Worm (Caenorhabditis elegans) whole organism, L1 larva: ENCODE results near the gene K03H1.9.

Experiments
- C04F5.9 ChIP-seq: sonication (generic microtip); optimal IDR thresholded peaks from 2 replicates; lab custom pipeline; 2016; ENCODE audit warnings: missing genetic modification characterization, missing compliant biosample characterization
- C16A3.4 ChIP-seq: fragments of 150-350 bp; optimal IDR thresholded peaks from 2 replicates; lab custom pipeline; 2014; ENCODE audit warnings: missing biosample characterization, missing genetic modification characterization
- alr-1 ChIP-seq: fragments of 200-800 bp; sonication (Bioruptor generic); optimal IDR thresholded peaks from 2 replicates; lab custom pipeline; 2018; ENCODE audit warnings: borderline replicate concordance, mild to moderate bottlenecking, missing genetic modification characterization, missing compliant biosample characterization
- aly-2 ChIP-seq: fragments of 150-350 bp; optimal IDR thresholded peaks from 2 replicates; lab custom pipeline; 2014; ENCODE audit warnings: missing biosample characterization, missing genetic modification characterization
- ama-1 ChIP-seq: fragments of 150-350 bp; optimal IDR thresholded peaks from 2 replicates; lab custom pipeline; 2014
- blmp-1 ChIP-seq: fragments of 150-350 bp; optimal IDR thresholded peaks from 2 replicates; lab custom pipeline; 2014; ENCODE audit warnings: missing biosample characterization, missing genetic modification characterization
- ceh-63 ChIP-seq: fragments of 200-800 bp; sonication (Bioruptor generic); optimal IDR thresholded peaks from 2 replicates; lab custom pipeline; 2018; ENCODE audit warnings: mild to moderate bottlenecking, missing genetic modification characterization, missing compliant biosample characterization
- ceh-88 ChIP-seq: fragments of 200-800 bp; sonication (Bioruptor generic); IDR thresholded peaks from 2 replicates; pipeline ENCODE4 v1.3.6; 2022; ENCODE audit warnings: missing genetic modification characterization, missing compliant biosample characterization
- ceh-90 ChIP-seq: sonication (generic microtip); optimal IDR thresholded peaks from 2 replicates; lab custom pipeline; 2016; ENCODE audit warnings: missing genetic modification characterization, missing compliant biosample characterization
- egl-13 ChIP-seq: sonication (generic microtip); optimal IDR thresholded peaks from 2 replicates; lab custom pipeline; 2016; ENCODE audit warnings: missing genotype, missing genetic modification reagents, missing genetic modification characterization, missing compliant biosample characterization
- egl-27 ChIP-seq, 2 experiments: fragments of 150-350 bp in 1 of 2; sonication (generic microtip); optimal IDR thresholded peaks; 3 replicates each; lab custom pipeline; 2017 to 2018; ENCODE audit warnings: missing biosample characterization in 2 of 2, missing genetic modification characterization in 2 of 2, missing genetic modification reagents in 2 of 2
- fkh-4 ChIP-seq: sonication (generic microtip); optimal IDR thresholded peaks from 2 replicates; lab custom pipeline; 2016; ENCODE audit warnings: missing compliant biosample characterization, missing genetic modification characterization, borderline replicate concordance
- fkh-8 ChIP-seq: sonication (generic microtip); optimal IDR thresholded peaks from 2 replicates; lab custom pipeline; 2016; ENCODE audit warnings: mild to moderate bottlenecking, missing genetic modification characterization, missing compliant biosample characterization
- hlh-17 ChIP-seq: fragments of 200-800 bp; sonication (Bioruptor generic); optimal IDR thresholded peaks from 2 replicates; lab custom pipeline; 2018; ENCODE audit warnings: missing genetic modification characterization, mild to moderate bottlenecking, missing compliant biosample characterization, moderate library complexity, borderline replicate concordance
- hlh-4 ChIP-seq: sonication (generic microtip); optimal IDR thresholded peaks from 2 replicates; lab custom pipeline; 2016; ENCODE audit warnings: mild to moderate bottlenecking, missing genetic modification characterization, missing compliant biosample characterization
- hpl-2 ChIP-seq: fragments of 150-350 bp; optimal IDR thresholded peaks from 2 replicates; lab custom pipeline; 2014; ENCODE audit warnings: missing biosample characterization, missing genetic modification reagents, missing genetic modification characterization
- irx-1 ChIP-seq: sonication (generic microtip); optimal IDR thresholded peaks from 2 replicates; lab custom pipeline; 2016; ENCODE audit warnings: missing genetic modification characterization, missing compliant biosample characterization
- lin-14 ChIP-seq: fragments of 200-800 bp; sonication (Bioruptor generic); optimal IDR thresholded peaks from 2 replicates; lab custom pipeline; 2018; ENCODE audit warnings: mild to moderate bottlenecking, missing genetic modification characterization, moderate library complexity, missing compliant biosample characterization
- lin-35 ChIP-seq, 2 experiments: fragments of 150-350 bp; optimal IDR thresholded peaks; 2 replicates each; lab custom pipeline; 2014; ENCODE audit warnings: missing biosample characterization in 2 of 2, missing genetic modification characterization in 2 of 2, missing genetic modification reagents in 2 of 2
- lin-39 ChIP-seq: fragments of 150-350 bp; optimal IDR thresholded peaks from 2 replicates; lab custom pipeline; 2014; ENCODE audit warnings: missing biosample characterization, missing genetic modification reagents, missing genetic modification characterization
- lsy-2 ChIP-seq, 2 experiments: fragments of 150-350 bp; optimal IDR thresholded peaks; 2 replicates each; lab custom pipeline; 2014; ENCODE audit warnings: missing biosample characterization in 2 of 2, missing genetic modification characterization in 2 of 2
- mab-9 ChIP-seq: fragments of 200-800 bp; sonication (Bioruptor generic); IDR thresholded peaks from 2 replicates; pipeline ENCODE4 v1.3.6; 2022; ENCODE audit warnings: missing genetic modification reagents, missing genetic modification characterization, missing compliant biosample characterization
- mef-2 ChIP-seq: fragments of 150-350 bp; optimal IDR thresholded peaks from 2 replicates; lab custom pipeline; 2014; ENCODE audit warnings: missing biosample characterization, missing genetic modification characterization
- mep-1 ChIP-seq: fragments of 150-350 bp; optimal IDR thresholded peaks from 2 replicates; lab custom pipeline; 2014; ENCODE audit warnings: missing biosample characterization, missing genetic modification characterization
- nhr-11 ChIP-seq: fragments of 150-350 bp; optimal IDR thresholded peaks from 2 replicates; lab custom pipeline; 2014; ENCODE audit warnings: missing biosample characterization, missing genetic modification characterization
- nhr-12 ChIP-seq: sonication (generic microtip); optimal IDR thresholded peaks from 2 replicates; lab custom pipeline; 2017; ENCODE audit warnings: missing biosample characterization, missing genetic modification characterization
- nhr-19 ChIP-seq: fragments of 200-800 bp; sonication (Bioruptor generic); conservative IDR thresholded peaks from 2 replicates; pipeline ENCODE4 v1.3.6; 2022; ENCODE audit warnings: missing genetic modification characterization, missing compliant biosample characterization
- nhr-28 ChIP-seq: fragments of 150-350 bp; optimal IDR thresholded peaks from 2 replicates; lab custom pipeline; 2014; ENCODE audit warnings: missing biosample characterization, missing genetic modification characterization
- nhr-71 ChIP-seq: sonication (generic microtip); optimal IDR thresholded peaks from 2 replicates; lab custom pipeline; 2016; ENCODE audit warnings: mild to moderate bottlenecking, missing genetic modification characterization, moderate library complexity, missing compliant biosample characterization
- nhr-76 ChIP-seq: sonication (generic microtip); optimal IDR thresholded peaks from 2 replicates; lab custom pipeline; 2017; ENCODE audit warnings: missing biosample characterization, missing genetic modification characterization
- nhr-85 ChIP-seq: sonication (generic microtip); peaks from one replicate; lab custom pipeline; 2016; ENCODE audit warnings: missing genetic modification characterization, inconsistent platforms, missing compliant biosample characterization
- rnt-1 ChIP-seq: sonication (generic microtip); optimal IDR thresholded peaks from 2 replicates; lab custom pipeline; 2016; ENCODE audit warnings: mild to moderate bottlenecking, missing genetic modification characterization, moderate library complexity, missing compliant biosample characterization
- skn-1 ChIP-seq: fragments of 150-350 bp; optimal IDR thresholded peaks from 2 replicates; lab custom pipeline; 2014; ENCODE audit warnings: missing biosample characterization, missing genetic modification characterization
- snu-23 ChIP-seq: sonication (generic microtip); optimal IDR thresholded peaks from 2 replicates; lab custom pipeline; 2016; ENCODE audit warnings: missing genetic modification characterization, missing compliant biosample characterization
- sptf-1 ChIP-seq: fragments of 150-350 bp; optimal IDR thresholded peaks from 2 replicates; lab custom pipeline; 2014; ENCODE audit warnings: missing biosample characterization, missing genetic modification characterization
- swsn-7 ChIP-seq: sonication (generic microtip); optimal IDR thresholded peaks from 2 replicates; lab custom pipeline; 2016; ENCODE audit warnings: missing genetic modification characterization, missing compliant biosample characterization
- tbx-2 ChIP-seq: sonication (generic microtip); optimal IDR thresholded peaks from 2 replicates; lab custom pipeline; 2016; ENCODE audit warnings: missing genetic modification characterization, missing compliant biosample characterization
- unc-130 ChIP-seq: fragments of 150-350 bp; optimal IDR thresholded peaks from 2 replicates; lab custom pipeline; 2017; ENCODE audit warnings: missing biosample characterization, missing genetic modification characterization, inconsistent platforms
- unc-30 ChIP-seq: sonication (generic microtip); optimal IDR thresholded peaks from 2 replicates; lab custom pipeline; 2017; ENCODE audit warnings: missing biosample characterization, missing genetic modification characterization
- unc-98 ChIP-seq: fragments of 200-800 bp; sonication (Bioruptor generic); IDR thresholded peaks from 2 replicates; pipeline ENCODE4 v1.3.6; 2022; ENCODE audit warnings: missing genetic modification characterization, missing compliant biosample characterization
- zip-4 ChIP-seq: fragments of 200-800 bp; sonication (Bioruptor generic); optimal IDR thresholded peaks from 2 replicates; lab custom pipeline; 2018; ENCODE audit warnings: mild to moderate bottlenecking, missing genetic modification characterization, moderate library complexity, missing compliant biosample characterization

Gene K03H1.9

DNA sequence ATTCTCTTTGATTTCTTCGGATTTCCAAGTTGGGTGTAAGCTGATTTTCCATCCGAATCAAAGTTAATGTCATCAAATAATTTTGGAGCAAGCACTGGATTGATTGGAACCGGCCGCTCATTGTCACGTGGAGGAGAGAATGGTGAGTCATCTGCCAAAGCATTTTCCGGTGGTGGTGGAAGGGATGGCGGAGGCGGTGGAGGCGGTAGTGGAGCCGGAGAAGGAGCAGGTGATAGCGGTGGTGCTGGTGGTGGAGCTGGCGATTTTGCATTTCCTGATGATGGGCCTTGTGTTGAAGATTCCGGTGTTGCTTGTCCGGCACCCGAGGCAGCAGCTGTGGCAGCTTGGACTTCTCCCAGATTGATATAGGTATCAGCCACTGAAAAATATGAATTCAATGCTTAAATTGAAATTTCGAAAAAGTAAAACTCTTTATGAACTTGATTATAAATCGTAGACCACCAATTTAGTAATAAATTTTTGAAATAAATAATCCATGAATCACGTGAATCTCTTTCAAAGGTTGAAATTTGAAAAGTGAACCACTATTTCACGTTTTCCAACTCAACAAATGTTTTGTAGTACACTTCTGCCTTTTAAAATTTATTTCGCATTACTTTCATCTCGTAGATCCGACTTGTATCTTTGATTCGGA is at the start of gene K03H1.9, which contains the start of gene K03H1.12:
K03H1.9 (minus strand) TSS at position 471 of the 655 bp plus-strand sequence.
K03H1.12 (plus strand) TSS at position 605 of the 655 bp plus-strand sequence.
- TF ChIP-seq nhr-85 (no peak), zip-4 (GFP tag; lab: Kevin White, UChicago) (no peak), unc-98 (no peak), fkh-4 (tag; lab: Kevin White, UChicago) (no peak), ceh-88 (no peak), mab-9 (GFP tag; lab: Robert Waterston, UW) (no peak), mef-2 (no peak), ama-1 (lab: Kevin White, UChicago) (no peak), nhr-76 (tag; lab: Kevin White, UChicago) (no peak)

DNA sequence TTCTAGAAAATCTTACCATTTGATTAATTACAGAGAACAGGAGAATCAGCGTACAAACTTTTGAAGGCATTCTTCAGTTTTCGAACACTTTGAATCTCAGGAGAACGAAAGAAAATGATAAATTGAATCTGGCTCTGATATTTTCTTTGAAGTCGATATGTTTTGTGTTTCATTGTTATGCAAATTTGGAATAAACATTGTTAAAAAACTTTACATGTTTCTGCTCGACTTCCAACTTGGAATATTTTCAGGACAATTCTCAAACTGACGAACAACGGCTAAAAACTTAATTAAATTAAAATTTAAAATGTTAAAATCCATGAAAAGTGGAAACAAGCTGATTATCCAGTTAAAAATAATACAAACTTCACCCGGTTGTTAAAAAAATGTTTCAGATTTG is 47.1 kb upstream of the K03H1.9 start, which contains the start of gene C05B5.1:
C05B5.1 (minus strand) TSS at position 101 of the 400 bp plus-strand sequence.
- TF ChIP-seq nhr-11 (tag; lab: Kevin White, UChicago) (no peak), hlh-4 (no peak), swsn-7 (tag; lab: Kevin White, UChicago) (no peak), nhr-28 (tag; lab: Kevin White, UChicago) (no peak), ceh-90 (no peak), nhr-71 (tag; lab: Kevin White, UChicago) (no peak), lsy-2 (tag; optimal IDR thresholded peaks at IDR 0.05; lab: Kevin White, UChicago) (no peak), egl-13 (tag; lab: Kevin White, UChicago) (no peak), unc-130 (tag; lab: Kevin White, UChicago) (no peak), nhr-85 (no peak), tbx-2 (tag; lab: Kevin White, UChicago) (no peak), blmp-1 (no peak)

DNA sequence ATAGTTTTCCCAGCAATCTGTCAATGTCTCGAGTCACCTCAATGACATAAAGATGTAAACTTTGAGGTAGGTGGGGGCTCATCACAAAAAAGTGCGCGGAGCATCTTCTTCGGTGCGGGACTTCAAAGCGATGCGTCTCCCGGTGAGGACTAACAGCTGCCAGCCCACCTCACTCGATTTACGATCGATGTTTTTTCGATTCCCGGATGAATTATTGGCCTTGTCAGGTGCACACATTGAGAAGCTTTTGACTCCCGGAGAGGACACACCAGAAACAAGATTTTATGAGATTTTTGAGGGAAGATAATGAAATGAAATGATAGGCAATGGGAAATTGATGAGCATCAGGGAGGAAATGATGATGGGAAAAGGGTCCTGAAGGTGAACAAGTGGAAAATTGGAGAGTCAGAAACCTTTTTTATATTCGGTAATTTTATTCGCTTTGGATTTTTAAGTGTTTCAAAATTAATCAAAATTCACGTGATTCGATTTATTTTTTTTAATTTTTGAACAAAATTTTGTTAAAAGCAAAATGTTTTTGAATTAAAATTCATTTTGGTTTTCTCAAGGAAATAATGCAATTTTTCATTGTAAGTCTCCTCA is 45.6 kb upstream of the K03H1.9 start, which contains the start of gene C05B5.12:
C05B5.12 (plus strand) TSS at position 553 of the 603 bp plus-strand sequence.
- no peak for TF ChIP-seq lin-35 (GFP tag; optimal IDR thresholded peaks at IDR 0.05; lab: Kevin White, UChicago)
- TF ChIP-seq hlh-17 (GFP tag; lab: Kevin White, UChicago), result no peak
- peak; percentile 52 for TF ChIP-seq lin-14
- peak; percentile 46 for TF ChIP-seq rnt-1 (tag; lab: Kevin White, UChicago)
- no peak for TF ChIP-seq C04F5.9 (tag; lab: Kevin White, UChicago)
- TF ChIP-seq nhr-19, result no peak
- no peak for TF ChIP-seq mep-1 (tag; lab: Kevin White, UChicago)
- TF ChIP-seq ceh-90, result no peak
- no peak for TF ChIP-seq nhr-12
- no peak for TF ChIP-seq swsn-7 (tag; lab: Kevin White, UChicago)

DNA sequence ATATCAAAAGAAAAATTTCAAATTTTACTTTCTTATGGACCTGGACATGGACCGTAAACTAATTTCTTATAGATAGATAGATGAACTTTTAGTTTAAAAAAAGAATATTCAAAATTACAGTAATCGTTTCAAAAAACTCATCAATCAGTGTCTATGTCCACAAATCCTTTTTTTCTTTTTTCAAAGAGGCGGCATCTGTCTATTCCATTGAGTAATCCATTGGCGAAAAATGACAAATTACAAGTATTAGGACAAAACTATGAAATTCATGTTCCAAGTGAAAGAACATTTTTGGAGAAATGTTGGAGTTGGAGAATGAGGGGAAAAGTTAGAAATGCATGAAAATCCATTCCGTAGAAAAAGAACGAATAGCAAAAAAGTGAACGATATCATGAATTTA is 44.3 kb upstream of the K03H1.9 start:
- TF ChIP-seq snu-23 (GFP tag; lab: Kevin White, UChicago) (no peak), egl-13 (tag; lab: Kevin White, UChicago) (no peak), sptf-1 (tag; lab: Kevin White, UChicago) (no peak), C16A3.4 (tag; lab: Kevin White, UChicago) (no peak), fkh-8 (tag; lab: Kevin White, UChicago) (no peak), irx-1 (no peak), nhr-19 (no peak), aly-2 (no peak), hpl-2 (GFP tag; lab: Kevin White, UChicago) (no peak), egl-27 (tag; optimal IDR thresholded peaks at IDR 0.05; lab: Kevin White, UChicago) (no peak), skn-1 (tag; lab: Kevin White, UChicago) (no peak), lin-39 (tag; lab: Kevin White, UChicago) (no peak), unc-30 (no peak), ceh-88 (no peak), ceh-63 (no peak), alr-1 (tag; lab: Kevin White, UChicago) (no peak)
